Worm (Caenorhabditis elegans) whole organism, midembryonic: ENCODE results near the gene exos-9.

Source experiments
- cog-1 ChIP-seq: sonication (generic microtip); optimal IDR thresholded peaks from 2 replicates; lab custom pipeline; 2016; ENCODE audit warnings: missing genetic modification characterization, missing compliant biosample characterization
- flt-1 ChIP-seq: fragments of 200-800 bp; sonication (Bioruptor generic); IDR thresholded peaks from 2 replicates; pipeline ENCODE4 v1.3.6; 2022; ENCODE audit warnings: missing genetic modification characterization, missing compliant biosample characterization
- klf-2 ChIP-seq: fragments of 200-800 bp; sonication (Bioruptor generic); conservative IDR thresholded peaks from 2 replicates; pipeline ENCODE4 v1.3.6; 2022; ENCODE audit warnings: missing genetic modification reagents, missing genetic modification characterization, missing compliant biosample characterization
- med-1 ChIP-seq: sonication (generic microtip); optimal IDR thresholded peaks from 2 replicates; lab custom pipeline; 2017; ENCODE audit warnings: missing genetic modification characterization, mild to moderate bottlenecking, missing compliant biosample characterization, antibody characterized with exemption, missing genetic modification reagents; ENCODE audit not compliant: insufficient read depth
- ref-1 ChIP-seq: fragments of 200-800 bp; sonication (Bioruptor generic); conservative IDR thresholded peaks from 2 replicates; pipeline ENCODE4 v1.3.6; 2022; ENCODE audit warnings: missing genetic modification reagents, missing genetic modification characterization, missing compliant biosample characterization
- ztf-29 ChIP-seq: fragments of 200-800 bp; sonication (Bioruptor generic); IDR thresholded peaks from 2 replicates; pipeline ENCODE4 v1.3.6; 2022; ENCODE audit warnings: missing genetic modification reagents, missing genetic modification characterization, missing compliant biosample characterization

DNA sequence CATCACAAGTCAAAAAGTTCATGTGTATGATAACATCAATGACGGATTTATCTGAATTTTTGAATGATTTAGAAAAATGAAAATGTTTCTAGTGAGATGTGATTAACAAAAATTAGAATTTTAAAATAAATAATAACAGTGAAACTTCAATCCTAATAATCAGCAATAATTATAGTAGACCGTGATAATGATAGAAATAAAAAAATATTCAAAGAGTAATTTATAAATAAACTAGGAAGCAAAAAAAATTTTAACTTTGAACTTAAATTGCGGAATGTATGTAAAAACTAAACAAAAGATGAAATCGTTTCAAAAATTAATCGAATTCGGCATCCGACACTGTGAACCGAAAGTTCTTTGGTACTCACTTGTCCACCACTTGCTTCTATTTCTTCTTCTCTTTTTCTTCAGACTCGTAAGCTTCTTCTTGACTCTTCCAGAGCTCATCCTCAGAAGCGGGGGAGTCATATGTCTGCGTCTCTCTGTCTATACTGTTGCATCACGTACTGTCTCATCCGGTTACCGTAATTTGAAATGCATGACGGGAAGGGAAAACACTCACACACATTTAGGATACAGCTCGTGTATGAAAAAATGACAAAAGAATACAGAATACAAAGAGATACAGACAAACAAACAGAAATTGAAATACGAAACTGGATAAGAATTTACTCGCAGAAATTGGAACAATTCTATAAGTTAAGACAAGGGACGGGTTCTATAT lies 4.8 kb downstream of the exos-9 start, which contains the start of gene mec-14:
- TF ChIP-seq med-1 (GFP tag; lab: Kevin White, UChicago) (no peak), flt-1 (no peak), klf-2 (no peak), cog-1 (tag; lab: Kevin White, UChicago) (no peak), ref-1 (no peak), ztf-29 (GFP tag; lab: Robert Waterston, UW) (no peak)
